Worm (Caenorhabditis elegans) whole organism, L4 larva: ENCODE results near the gene nlp-76.

Experiments
- D1046.2 ChIP-seq: fragments of 200-800 bp; sonication (Bioruptor generic); IDR thresholded peaks from 2 replicates; pipeline ENCODE4 v1.3.6; 2022; ENCODE audit warnings: missing genetic modification characterization, missing compliant biosample characterization
- F49E8.2 ChIP-seq: sonication (generic microtip); optimal IDR thresholded peaks from 2 replicates; lab custom pipeline; 2016; ENCODE audit warnings: missing compliant biosample characterization, mild to moderate bottlenecking, missing genetic modification characterization, borderline replicate concordance
- T26A8.4 ChIP-seq: fragments of 200-800 bp; sonication (Bioruptor generic); IDR thresholded peaks from 2 replicates; pipeline ENCODE4 v1.3.6; 2022; ENCODE audit warnings: missing genetic modification characterization, missing compliant biosample characterization
- Y48G9A.11 ChIP-seq: fragments of 200-800 bp; sonication (Bioruptor generic); IDR thresholded peaks from 2 replicates; pipeline ENCODE4 v1.3.6; 2022; ENCODE audit warnings: missing genetic modification reagents, missing genetic modification characterization, missing compliant biosample characterization
- ZK337.2 ChIP-seq: fragments of 200-800 bp; sonication (Bioruptor generic); IDR thresholded peaks from 2 replicates; pipeline ENCODE4 v1.3.6; 2022; ENCODE audit warnings: missing genetic modification reagents, missing genetic modification characterization, missing compliant biosample characterization
- aly-2 ChIP-seq: sonication (generic microtip); optimal IDR thresholded peaks from 2 replicates; lab custom pipeline; 2018; ENCODE audit warnings: missing biosample characterization, missing genetic modification characterization
- ama-1 ChIP-seq: fragments of 150-350 bp; optimal IDR thresholded peaks from 2 replicates; lab custom pipeline; 2014; ENCODE audit warnings: inconsistent platforms, mixed read lengths
- attf-4 ChIP-seq: sonication (generic microtip); optimal IDR thresholded peaks from 3 replicates; lab custom pipeline; 2017; ENCODE audit warnings: missing biosample characterization, missing genetic modification characterization
- ceh-32 ChIP-seq: sonication (generic microtip); optimal IDR thresholded peaks from 2 replicates; lab custom pipeline; 2016; ENCODE audit warnings: mild to moderate bottlenecking, missing genetic modification characterization, missing compliant biosample characterization; ENCODE audit not compliant: poor library complexity
- ceh-44 ChIP-seq: fragments of 200-800 bp; sonication (Bioruptor generic); IDR thresholded peaks from 2 replicates; pipeline ENCODE4 v1.3.6; 2022; ENCODE audit warnings: missing genetic modification reagents, missing genetic modification characterization, missing compliant biosample characterization
- ceh-82 ChIP-seq: sonication (generic microtip); optimal IDR thresholded peaks from 2 replicates; lab custom pipeline; 2017; ENCODE audit warnings: missing biosample characterization, missing genetic modification characterization
- ces-1 ChIP-seq: fragments of 150-350 bp; sonication (generic microtip); optimal IDR thresholded peaks from 4 replicates; lab custom pipeline; 2014; ENCODE audit warnings: missing biosample characterization, missing genetic modification reagents, missing genetic modification characterization
- cey-2 ChIP-seq: sonication (generic microtip); optimal IDR thresholded peaks from 3 replicates; lab custom pipeline; 2017; ENCODE audit warnings: missing genetic modification characterization, mild to moderate bottlenecking, missing compliant biosample characterization, antibody characterized with exemption, borderline replicate concordance; ENCODE audit not compliant: insufficient read depth
- daf-16 ChIP-seq, 3 experiments: sonication (generic microtip); optimal IDR thresholded peaks; 2 replicates each; lab custom pipeline; 2016 to 2017; ENCODE audit warnings: missing genetic modification characterization in 3 of 3, missing genetic modification reagents in 3 of 3, mild to moderate bottlenecking in 2 of 3, missing compliant biosample characterization in 2 of 3, missing biosample characterization in 1 of 3, moderate library complexity in 1 of 3
- daf-8 ChIP-seq: fragments of 200-800 bp; sonication (Bioruptor generic); IDR thresholded peaks from 2 replicates; pipeline ENCODE4 v1.3.6; 2022; ENCODE audit warnings: missing genetic modification characterization, missing compliant biosample characterization
- dmd-6 ChIP-seq: fragments of 200-800 bp; sonication (Bioruptor generic); IDR thresholded peaks from 2 replicates; pipeline ENCODE4 v1.3.6; 2022; ENCODE audit warnings: missing genetic modification reagents, missing genetic modification characterization, missing compliant biosample characterization
- duxl-1 ChIP-seq: sonication (generic microtip); optimal IDR thresholded peaks from 2 replicates; lab custom pipeline; 2016; ENCODE audit warnings: mild to moderate bottlenecking, missing genetic modification characterization, moderate library complexity, missing compliant biosample characterization; ENCODE audit not compliant: poor library complexity
- dve-1 ChIP-seq: sonication (generic microtip); optimal IDR thresholded peaks from 2 replicates; lab custom pipeline; 2017; ENCODE audit warnings: antibody characterized with exemption, mild to moderate bottlenecking, missing genetic modification characterization, missing compliant biosample characterization; ENCODE audit not compliant: insufficient read depth
- egl-27 ChIP-seq: sonication (generic microtip); optimal IDR thresholded peaks from 3 replicates; lab custom pipeline; 2017; ENCODE audit warnings: missing biosample characterization, missing genetic modification reagents, missing genetic modification characterization
- egl-43 ChIP-seq: fragments of 200-800 bp; sonication (Bioruptor generic); IDR thresholded peaks from 2 replicates; pipeline ENCODE4 v1.3.6; 2022; ENCODE audit warnings: missing genetic modification reagents, missing genetic modification characterization, missing compliant biosample characterization
- gei-8 ChIP-seq: fragments of 200-800 bp; sonication (Bioruptor generic); optimal IDR thresholded peaks from 2 replicates; lab custom pipeline; 2018; ENCODE audit warnings: mild to moderate bottlenecking, missing genetic modification characterization, missing compliant biosample characterization
- hlh-11 ChIP-seq: fragments of 200-800 bp; sonication (Bioruptor generic); optimal IDR thresholded peaks from 2 replicates; lab custom pipeline; 2018; ENCODE audit warnings: mild to moderate bottlenecking, missing genetic modification characterization, missing compliant biosample characterization
- hlh-30 ChIP-seq: sonication (generic microtip); optimal IDR thresholded peaks from 2 replicates; lab custom pipeline; 2017; ENCODE audit warnings: antibody characterized with exemption, mild to moderate bottlenecking, missing genetic modification characterization, missing compliant biosample characterization; ENCODE audit not compliant: insufficient read depth
- hmg-1.1 ChIP-seq: fragments of 200-800 bp; sonication (Bioruptor generic); IDR thresholded peaks from 2 replicates; pipeline ENCODE4 v1.3.6; 2022; ENCODE audit warnings: missing genetic modification reagents, missing genetic modification characterization, missing compliant biosample characterization
- jun-1 ChIP-seq: fragments of 150-350 bp; optimal IDR thresholded peaks from 2 replicates; lab custom pipeline; 2014; ENCODE audit warnings: missing biosample characterization, missing genetic modification reagents, missing genetic modification characterization
- lim-7 ChIP-seq: fragments of 200-800 bp; sonication (Bioruptor generic); IDR thresholded peaks from 2 replicates; pipeline ENCODE4 v1.3.6; 2022; ENCODE audit warnings: missing genetic modification characterization, missing compliant biosample characterization
- lin-1 ChIP-seq: fragments of 200-800 bp; sonication (Bioruptor generic); IDR thresholded peaks from 2 replicates; pipeline ENCODE4 v1.3.6; 2022; ENCODE audit warnings: missing genetic modification reagents, missing genetic modification characterization, missing compliant biosample characterization
- lin-13 ChIP-seq: fragments of 150-350 bp; optimal IDR thresholded peaks from 2 replicates; lab custom pipeline; 2014; ENCODE audit warnings: missing biosample characterization, missing genetic modification reagents, missing genetic modification characterization
- lin-29 ChIP-seq: fragments of 200-800 bp; sonication (Bioruptor generic); IDR thresholded peaks from 2 replicates; pipeline ENCODE4 v1.3.6; 2022; ENCODE audit warnings: missing genetic modification reagents, missing genetic modification characterization, missing compliant biosample characterization
- lin-38 ChIP-seq: fragments of 200-800 bp; sonication (Bioruptor generic); IDR thresholded peaks from 2 replicates; pipeline ENCODE4 v1.3.6; 2022; ENCODE audit warnings: missing genetic modification reagents, missing genetic modification characterization, missing compliant biosample characterization
- lir-3 ChIP-seq: sonication (generic microtip); optimal IDR thresholded peaks from 2 replicates; lab custom pipeline; 2016; ENCODE audit warnings: mild to moderate bottlenecking, missing genetic modification characterization, missing compliant biosample characterization
- madf-9 ChIP-seq: fragments of 200-800 bp; sonication (Bioruptor generic); conservative IDR thresholded peaks from 2 replicates; pipeline ENCODE4 v1.3.6; 2022; ENCODE audit warnings: missing genetic modification reagents, missing genetic modification characterization, missing compliant biosample characterization
- mes-2 ChIP-seq: sonication (generic microtip); optimal IDR thresholded peaks from 2 replicates; lab custom pipeline; 2016; ENCODE audit warnings: missing genotype, mild to moderate bottlenecking, missing genetic modification characterization, missing compliant biosample characterization; ENCODE audit not compliant: poor library complexity, severe bottlenecking
- mxl-3 ChIP-seq: fragments of 200-800 bp; sonication (Bioruptor generic); optimal IDR thresholded peaks from 2 replicates; lab custom pipeline; 2018; ENCODE audit warnings: mild to moderate bottlenecking, missing genetic modification characterization, missing compliant biosample characterization
- nhr-102 ChIP-seq: sonication (generic microtip); optimal IDR thresholded peaks from 2 replicates; lab custom pipeline; 2016; ENCODE audit warnings: mild to moderate bottlenecking, missing genetic modification characterization, moderate library complexity, missing compliant biosample characterization
- nhr-111 ChIP-seq: fragments of 200-800 bp; sonication (Bioruptor generic); optimal IDR thresholded peaks from 2 replicates; lab custom pipeline; 2018; ENCODE audit warnings: mild to moderate bottlenecking, missing genetic modification characterization, missing compliant biosample characterization
- nhr-28 ChIP-seq: fragments of 150-350 bp; optimal IDR thresholded peaks from 2 replicates; lab custom pipeline; 2014; ENCODE audit warnings: missing biosample characterization, missing genetic modification characterization
- nhr-41 ChIP-seq: fragments of 200-800 bp; sonication (Bioruptor generic); IDR thresholded peaks from 2 replicates; pipeline ENCODE4 v1.3.6; 2022; ENCODE audit warnings: missing genetic modification reagents, missing genetic modification characterization, missing compliant biosample characterization
- nhr-48 ChIP-seq: sonication (generic microtip); optimal IDR thresholded peaks from 2 replicates; lab custom pipeline; 2016; ENCODE audit warnings: mild to moderate bottlenecking, missing genetic modification characterization, missing compliant biosample characterization
- pha-4 ChIP-seq, 2 experiments: fragments of 150-350 bp in 1 of 2; fragments of 200-800 bp in 1 of 2; sonication (Bioruptor generic) in 1 of 2; IDR thresholded peaks in 1 of 2; optimal IDR thresholded peaks in 1 of 2; 2 replicates each; pipeline versions ENCODE4 v1.3.6 to Lab custom; 2014 to 2022; ENCODE audit warnings: missing genetic modification characterization in 2 of 2, missing genetic modification reagents in 2 of 2, missing biosample characterization in 1 of 2, missing compliant biosample characterization in 1 of 2
- pqm-1 ChIP-seq: sonication (generic microtip); optimal IDR thresholded peaks from 2 replicates; lab custom pipeline; 2017; ENCODE audit warnings: missing biosample characterization, missing genetic modification characterization
- snpc-1.2 ChIP-seq: fragments of 200-800 bp; sonication (Bioruptor generic); IDR thresholded peaks from 2 replicates; pipeline ENCODE4 v1.3.6; 2022; ENCODE audit warnings: missing genetic modification reagents, missing genetic modification characterization, missing compliant biosample characterization
- tra-1 ChIP-seq: fragments of 200-800 bp; sonication (Bioruptor generic); IDR thresholded peaks from 2 replicates; pipeline ENCODE4 v1.3.6; 2022; ENCODE audit warnings: missing genetic modification reagents, missing genetic modification characterization, missing compliant biosample characterization
- unc-130 ChIP-seq: sonication (generic microtip); optimal IDR thresholded peaks from 2 replicates; lab custom pipeline; 2016; ENCODE audit warnings: missing genetic modification reagents, missing genetic modification characterization, missing compliant biosample characterization
- unc-39 ChIP-seq: sonication (generic microtip); optimal IDR thresholded peaks from 2 replicates; lab custom pipeline; 2017; ENCODE audit warnings: missing biosample characterization, missing genetic modification characterization
- zag-1 ChIP-seq: fragments of 150-350 bp; optimal IDR thresholded peaks from 2 replicates; lab custom pipeline; 2014; ENCODE audit warnings: missing biosample characterization, missing genetic modification characterization
- zfp-2 ChIP-seq: sonication (generic microtip); optimal IDR thresholded peaks from 2 replicates; lab custom pipeline; 2016; ENCODE audit warnings: mild to moderate bottlenecking, missing genetic modification characterization, missing compliant biosample characterization
- zip-11 ChIP-seq: fragments of 200-800 bp; sonication (Bioruptor generic); IDR thresholded peaks from 2 replicates; pipeline ENCODE4 v1.3.6; 2022; ENCODE audit warnings: missing genetic modification characterization, missing compliant biosample characterization
- zip-2 ChIP-seq: fragments of 150-350 bp; optimal IDR thresholded peaks from 2 replicates; lab custom pipeline; 2014; ENCODE audit warnings: missing biosample characterization, missing genetic modification characterization
- ztf-7 ChIP-seq: fragments of 150-350 bp; optimal IDR thresholded peaks from 2 replicates; lab custom pipeline; 2014; ENCODE audit warnings: missing biosample characterization, missing genetic modification characterization

Gene nlp-76

ce11 chrX:12670385-12670784, 6.7 kb upstream of the nlp-76 start:
- no peak for TF ChIP-seq ama-1 (lab: Kevin White, UChicago)
- TF ChIP-seq nhr-41 (GFP tag; lab: Robert Waterston, UW) = no peak
- TF ChIP-seq unc-39 (tag; lab: Kevin White, UChicago) = no peak
- TF ChIP-seq egl-27 (tag; lab: Kevin White, UChicago) = peak; percentile 44
- TF ChIP-seq pqm-1 (tag; lab: Kevin White, UChicago) = peak; percentile 14
- no peak for TF ChIP-seq tra-1 (GFP tag; lab: Robert Waterston, UW)
- TF ChIP-seq daf-16 (GFP tag; optimal IDR thresholded peaks at IDR 0.05; lab: Kevin White, UChicago) = peak in 1 of 2 experiments; percentile 30
- TF ChIP-seq daf-16 (tag; optimal IDR thresholded peaks at IDR 0.05; lab: Kevin White, UChicago) = peak; percentile 56
- TF ChIP-seq dve-1 (tag; lab: Kevin White, UChicago) = peak; percentile 75
- TF ChIP-seq ztf-7 (tag; lab: Kevin White, UChicago) = no peak
- TF ChIP-seq ZK337.2 (GFP tag; lab: Robert Waterston, UW) = no peak
- peak; percentile 54 for TF ChIP-seq nhr-48 (tag; lab: Kevin White, UChicago)
- TF ChIP-seq nhr-102 (tag; lab: Kevin White, UChicago) = peak; percentile 41
- TF ChIP-seq zip-2 (tag; lab: Kevin White, UChicago) = no peak
- TF ChIP-seq lin-29 (GFP tag; lab: Robert Waterston, UW) = no peak
- TF ChIP-seq T26A8.4 (GFP tag; lab: Robert Waterston, UW) = no peak
- 0 out of 2 replicates have a peak, but pooled peaks have one; percentile 14 for TF ChIP-seq pha-4 (GFP tag; IDR thresholded peaks at IDR 0.05; lab: Robert Waterston, UW)
- TF ChIP-seq pha-4 (tag; optimal IDR thresholded peaks at IDR 0.05; lab: Kevin White, UChicago) = peak; percentile 58
- no peak for TF ChIP-seq ceh-32
- no peak for TF ChIP-seq D1046.2 (GFP tag; lab: Robert Waterston, UW)
- peak; percentile 64 for TF ChIP-seq mxl-3 (GFP tag; lab: Kevin White, UChicago)
- peak; percentile 42 for TF ChIP-seq jun-1 (tag; lab: Kevin White, UChicago)
- TF ChIP-seq aly-2 = no peak
- TF ChIP-seq daf-8 (GFP tag; lab: Robert Waterston, UW) = no peak
- no peak for TF ChIP-seq ceh-82 (tag; lab: Kevin White, UChicago)
- peak; percentile 68 for TF ChIP-seq dmd-6 (GFP tag; lab: Robert Waterston, UW)
- TF ChIP-seq unc-130 = no peak
- peak; percentile 86 for TF ChIP-seq hlh-11 (tag; lab: Kevin White, UChicago)
- TF ChIP-seq lim-7 = no peak
- peak; percentile 38 for TF ChIP-seq duxl-1 (tag; lab: Kevin White, UChicago)
- no peak for TF ChIP-seq Y48G9A.11 (GFP tag; lab: Robert Waterston, UW)
- TF ChIP-seq mes-2 (tag; lab: Kevin White, UChicago) = peak; percentile 74
- TF ChIP-seq lin-13 (GFP tag; lab: Kevin White, UChicago) = no peak
- no peak for TF ChIP-seq F49E8.2 (tag; lab: Kevin White, UChicago)
- peak; percentile 81 for TF ChIP-seq hmg-1.1 (GFP tag; lab: Robert Waterston, UW)
- no peak for TF ChIP-seq snpc-1.2
- TF ChIP-seq gei-8 (GFP tag; lab: Kevin White, UChicago) = no peak
- TF ChIP-seq lin-1 (GFP tag; lab: Robert Waterston, UW) = no peak
- TF ChIP-seq lin-38 = peak; percentile 20; the same call in 1 of the 2 replicates
- TF ChIP-seq ces-1 (GFP tag; lab: Kevin White, UChicago) = no peak
- TF ChIP-seq ceh-44 (GFP tag; lab: Robert Waterston, UW) = no peak
- TF ChIP-seq lir-3 (tag; lab: Kevin White, UChicago) = no peak
- TF ChIP-seq cey-2 (tag; lab: Kevin White, UChicago) = no peak
- TF ChIP-seq nhr-28 = peak; percentile 90
- no peak for TF ChIP-seq attf-4 (tag; lab: Kevin White, UChicago)
- TF ChIP-seq hlh-30 = peak; percentile 82
- TF ChIP-seq zip-11 (GFP tag; lab: Robert Waterston, UW) = no peak
- TF ChIP-seq madf-9 = peak; percentile 42; the same call in 1 of the 2 replicates
- peak; percentile 64 for TF ChIP-seq egl-43
- TF ChIP-seq nhr-111 (GFP tag; lab: Kevin White, UChicago) = no peak
- TF ChIP-seq zag-1 = no peak
- no peak for TF ChIP-seq zfp-2 (tag; lab: Kevin White, UChicago)
